Worm (Caenorhabditis elegans): ENCODE measurements around the gene grl-5.

DNA sequence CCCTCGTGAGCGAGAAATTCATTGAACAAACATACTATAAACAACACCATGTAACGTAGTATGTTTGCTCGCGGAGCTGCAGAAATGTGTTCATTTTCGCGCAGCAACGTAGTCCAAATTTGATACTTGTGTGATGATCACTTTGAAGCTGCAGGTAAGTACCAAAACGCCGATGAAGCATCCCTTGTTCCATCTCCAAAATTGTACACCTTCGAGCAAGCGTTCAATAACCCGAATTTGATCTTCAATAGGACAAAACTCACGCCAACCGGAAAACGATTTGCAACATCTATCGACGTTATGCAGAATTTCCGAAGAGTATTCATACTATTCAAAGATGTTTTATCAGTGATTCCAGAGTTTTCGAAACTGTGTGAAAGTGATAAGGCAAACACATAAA is 3.8 kb downstream of the grl-5 start, which contains the start of gene Y47D7A.3:
- no peak for TF ChIP-seq nhr-76 (tag; optimal IDR thresholded peaks at IDR 0.05)
- no peak for TF ChIP-seq nhr-12 (tag; optimal IDR thresholded peaks at IDR 0.05)
- TF ChIP-seq nhr-237 (tag; optimal IDR thresholded peaks at IDR 0.05): no peak
- no peak for TF ChIP-seq nhr-28 (tag; optimal IDR thresholded peaks at IDR 0.05)
- no peak for TF ChIP-seq unc-39 (tag; optimal IDR thresholded peaks at IDR 0.05)
- TF ChIP-seq ztf-11 (tag; optimal IDR thresholded peaks at IDR 0.05): no peak
- no peak for TF ChIP-seq elt-3 (tag; optimal IDR thresholded peaks at IDR 0.05)
- no peak for TF ChIP-seq hlh-1 (tag; optimal IDR thresholded peaks at IDR 0.05)
- TF ChIP-seq pha-4 (tag; optimal IDR thresholded peaks at IDR 0.05): no peak
